Worm (Caenorhabditis elegans) whole organism, young adult: ENCODE data around the gene let-268.

ENCODE experiments used
- B0336.3 ChIP-seq: fragments of 200-800 bp; sonication (Bioruptor generic); IDR thresholded peaks from 2 replicates; pipeline ENCODE4 v1.3.6; 2022; ENCODE audit warnings: missing genetic modification characterization, missing compliant biosample characterization
- F33H1.4 ChIP-seq: fragments of 200-800 bp; sonication (Bioruptor generic); IDR thresholded peaks from 2 replicates; pipeline ENCODE4 v1.3.6; 2022; ENCODE audit warnings: missing genetic modification reagents, missing genetic modification characterization, missing compliant biosample characterization
- F39B2.1 ChIP-seq: fragments of 200-800 bp; sonication (Bioruptor generic); IDR thresholded peaks from 2 replicates; pipeline ENCODE4 v1.3.6; 2022; ENCODE audit warnings: missing genetic modification reagents, missing genetic modification characterization, missing compliant biosample characterization
- akir-1 ChIP-seq: fragments of 200-800 bp; sonication (Bioruptor generic); optimal IDR thresholded peaks from 2 replicates; lab custom pipeline; 2018; ENCODE audit warnings: mild to moderate bottlenecking, missing genetic modification characterization, moderate library complexity, missing compliant biosample characterization
- aptf-3 ChIP-seq: fragments of 200-800 bp; sonication (Bioruptor generic); IDR thresholded peaks from 2 replicates; pipeline ENCODE4 v1.3.6; 2022; ENCODE audit warnings: missing genetic modification characterization, missing compliant biosample characterization
- ceh-79 ChIP-seq: sonication (generic microtip); optimal IDR thresholded peaks from 2 replicates; lab custom pipeline; 2017; ENCODE audit warnings: mild to moderate bottlenecking, missing genetic modification characterization, missing compliant biosample characterization
- efl-1 ChIP-seq: fragments of 150-350 bp; optimal IDR thresholded peaks from 2 replicates; lab custom pipeline; 2014; ENCODE audit warnings: missing biosample characterization, missing genetic modification reagents, missing genetic modification characterization
- lin-26 ChIP-seq: fragments of 200-800 bp; sonication (Bioruptor generic); IDR thresholded peaks from 2 replicates; pipeline ENCODE4 v1.3.6; 2022; ENCODE audit warnings: missing genetic modification reagents, missing genetic modification characterization, missing compliant biosample characterization
- lsl-1 ChIP-seq: fragments of 200-800 bp; sonication (Bioruptor generic); optimal IDR thresholded peaks from 2 replicates; lab custom pipeline; 2018; ENCODE audit warnings: mild to moderate bottlenecking, missing genetic modification characterization, moderate library complexity, missing compliant biosample characterization
- sptf-2 ChIP-seq: fragments of 200-800 bp; sonication (Bioruptor generic); optimal IDR thresholded peaks from 2 replicates; lab custom pipeline; 2018; ENCODE audit warnings: mild to moderate bottlenecking, missing genetic modification characterization, missing compliant biosample characterization
- tlf-1 ChIP-seq: fragments of 200-800 bp; sonication (Bioruptor generic); optimal IDR thresholded peaks from 2 replicates; lab custom pipeline; 2018; ENCODE audit warnings: mild to moderate bottlenecking, missing genetic modification characterization, missing compliant biosample characterization
- unc-62 ChIP-seq: fragments of 150-350 bp; optimal IDR thresholded peaks from 2 replicates; lab custom pipeline; 2014; ENCODE audit warnings: missing biosample characterization, missing genetic modification reagents, missing genetic modification characterization
- ztf-25 ChIP-seq: fragments of 200-800 bp; sonication (Bioruptor generic); IDR thresholded peaks from 2 replicates; pipeline ENCODE4 v1.3.6; 2022; ENCODE audit warnings: missing genetic modification reagents, missing genetic modification characterization, missing compliant biosample characterization

DNA sequence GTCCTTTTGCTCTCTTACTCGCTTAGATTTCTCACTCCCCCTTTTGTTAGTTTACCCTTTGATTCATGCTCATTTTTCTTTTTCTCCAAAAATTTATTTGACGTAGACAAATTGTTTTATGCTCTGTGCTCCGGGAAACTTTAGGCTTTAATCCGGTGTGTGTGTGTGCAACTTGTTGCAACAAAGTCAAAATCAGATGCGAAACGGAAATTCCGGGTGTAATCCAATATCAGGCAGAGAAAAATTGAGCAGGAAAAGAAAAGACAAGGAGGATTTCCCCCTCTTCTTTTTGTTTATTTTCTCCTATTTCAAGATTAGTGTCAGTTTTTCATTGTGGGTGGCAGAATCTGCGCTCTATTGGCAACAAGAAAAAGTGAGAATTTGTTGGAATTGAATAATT, 47.3 kb downstream of the let-268 start:
- TF ChIP-seq tlf-1 (GFP tag; lab: Kevin White, UChicago) = no peak
- no peak for TF ChIP-seq aptf-3 (GFP tag; lab: Robert Waterston, UW)
- TF ChIP-seq ztf-25 (GFP tag; lab: Robert Waterston, UW) = no peak
- TF ChIP-seq lin-26 (GFP tag; lab: Robert Waterston, UW) = no peak
- no peak for TF ChIP-seq F33H1.4
- no peak for TF ChIP-seq akir-1
- TF ChIP-seq lsl-1 (GFP tag; lab: Kevin White, UChicago) = no peak
- TF ChIP-seq B0336.3 (GFP tag; lab: Robert Waterston, UW) = no peak
- no peak for TF ChIP-seq unc-62 (GFP tag; lab: Kevin White, UChicago)
- TF ChIP-seq efl-1 (GFP tag; lab: Kevin White, UChicago) = no peak
- TF ChIP-seq sptf-2 (GFP tag; lab: Kevin White, UChicago) = no peak
- TF ChIP-seq ceh-79 (tag; lab: Kevin White, UChicago) = no peak
- TF ChIP-seq F39B2.1 (GFP tag; lab: Robert Waterston, UW) = no peak
